Fruit fly (Drosophila melanogaster) whole organism, embryonic: ENCODE data around the gene CG33796.

Experiments
- ATbp ChIP-seq: fragments of 200-800 bp; sonication (Bioruptor generic); optimal IDR thresholded peaks from 2 replicates; lab custom pipeline; 2017; ENCODE audit warnings: missing biosample characterization, mild to moderate bottlenecking, missing genetic modification characterization, missing genetic modification reagents
- CG11504 ChIP-seq: fragments of 200-800 bp; sonication (Bioruptor generic); optimal IDR thresholded peaks from 3 replicates; lab custom pipeline; 2019; ENCODE audit warnings: missing biosample characterization, mild to moderate bottlenecking, missing genetic modification characterization, moderate library complexity
- CG12299 ChIP-seq: fragments of 200-800 bp; sonication (Bioruptor generic); optimal IDR thresholded peaks from 2 replicates; lab custom pipeline; 2018; ENCODE audit warnings: missing biosample characterization, mild to moderate bottlenecking, missing genetic modification characterization
- CG15011 ChIP-seq: fragments of 200-800 bp; sonication (Bioruptor generic); optimal IDR thresholded peaks from 3 replicates; lab custom pipeline; 2018; ENCODE audit warnings: missing biosample characterization, mild to moderate bottlenecking, missing genetic modification characterization
- CG15269 ChIP-seq: fragments of 200-800 bp; sonication (Bioruptor generic); optimal IDR thresholded peaks from 2 replicates; lab custom pipeline; 2018; ENCODE audit warnings: missing biosample characterization, mild to moderate bottlenecking, missing genetic modification characterization, moderate library complexity
- CG7963 ChIP-seq: fragments of 200-800 bp; sonication (Bioruptor generic); IDR thresholded peaks from 3 replicates; pipeline ENCODE4 v1.3.6; 2022; ENCODE audit warnings: missing biosample characterization, missing genetic modification characterization; ENCODE audit not compliant: partially characterized antibody
- GATAe ChIP-seq: fragments of 200-800 bp; sonication (Bioruptor generic); conservative IDR thresholded peaks from 2 replicates; pipeline ENCODE4 v1.3.6; 2022; ENCODE audit warnings: missing biosample characterization, missing genetic modification characterization
- Sox100B ChIP-seq: fragments of 200-800 bp; sonication (Bioruptor generic); optimal IDR thresholded peaks from 3 replicates; lab custom pipeline; 2018; ENCODE audit warnings: missing biosample characterization, mild to moderate bottlenecking, missing genetic modification characterization
- sd ChIP-seq: fragments of 200-800 bp; sonication (Bioruptor generic); optimal IDR thresholded peaks from 3 replicates; lab custom pipeline; 2018; ENCODE audit warnings: missing biosample characterization, mild to moderate bottlenecking, missing genetic modification characterization, moderate library complexity
- toy ChIP-seq: fragments of 200-800 bp; sonication (Bioruptor generic); IDR thresholded peaks from 2 replicates; pipeline ENCODE4 v1.3.6; 2022; ENCODE audit warnings: missing biosample characterization, missing genetic modification characterization

- TF ChIP-seq CG12299 (tag; lab: Kevin White, UChicago) = peak; percentile 69
- TF ChIP-seq CG15269 (tag; lab: Kevin White, UChicago) = no peak
- TF ChIP-seq Sox100B (GFP tag; lab: Kevin White, UChicago) = peak; percentile 51
- TF ChIP-seq CG7963 (GFP tag; lab: Robert Waterston, UW) = no peak
- peak; percentile 89 for TF ChIP-seq GATAe (GFP tag; lab: Robert Waterston, UW)
- peak; percentile 71 for TF ChIP-seq ATbp (GFP tag; lab: Kevin White, UChicago)
- no peak for TF ChIP-seq sd
- TF ChIP-seq CG11504 (tag; lab: Kevin White, UChicago) = peak; percentile 76
- no peak for TF ChIP-seq CG15011 (GFP tag; lab: Kevin White, UChicago)
- 0 out of 2 replicates have a peak, but pooled peaks have one; percentile 36 for TF ChIP-seq toy
Measured at dm6 chr3L:16128481-16128972, 41.4 kb downstream of the CG33796 start, which contains the start of gene Pgm1.
